Worm (Caenorhabditis elegans) whole organism, L4 larva: Measurements from ENCODE around the gene Y41D4B.4.

Experiments
- arid-1 ChIP-seq: fragments of 200-800 bp; sonication (Bioruptor generic); conservative IDR thresholded peaks from 2 replicates; pipeline ENCODE4 v1.3.6; 2022; ENCODE audit warnings: missing genetic modification reagents, missing genetic modification characterization, missing compliant biosample characterization
- nhr-28 ChIP-seq: fragments of 150-350 bp; optimal IDR thresholded peaks from 2 replicates; lab custom pipeline; 2014; ENCODE audit warnings: missing biosample characterization, missing genetic modification characterization
- skn-1 ChIP-seq: fragments of 150-350 bp; optimal IDR thresholded peaks from 2 replicates; lab custom pipeline; 2014; ENCODE audit warnings: missing biosample characterization, missing genetic modification characterization

ce11 chrIV:1659978-1660377, at the start of gene Y41D4B.4:
- TF ChIP-seq skn-1 (no peak), arid-1 (GFP tag; lab: Robert Waterston, UW) (0 out of 2 replicates have a peak, but pooled peaks have one; percentile 7), nhr-28 (tag; lab: Kevin White, UChicago) (no peak)
